Worm (Caenorhabditis elegans) whole organism, young adult: ENCODE results near the gene tag-153.
A peak's percentile ranks its signal among the peaks of the same experiment; 100 is the strongest.

Source experiments
- B0019.2 ChIP-seq: fragments of 200-800 bp; sonication (Bioruptor generic); conservative IDR thresholded peaks from 2 replicates; pipeline ENCODE4 v1.3.6; 2022; ENCODE audit warnings: missing genetic modification reagents, missing genetic modification characterization, missing compliant biosample characterization
- C06A6.2 ChIP-seq: fragments of 200-800 bp; sonication (Bioruptor generic); conservative IDR thresholded peaks from 2 replicates; pipeline ENCODE4 v1.3.6; 2022; ENCODE audit warnings: missing genetic modification characterization, missing compliant biosample characterization
- C17E4.6 ChIP-seq: fragments of 200-800 bp; sonication (Bioruptor generic); IDR thresholded peaks from 2 replicates; pipeline ENCODE4 v1.3.6; 2022; ENCODE audit warnings: missing genetic modification reagents, missing genetic modification characterization, missing compliant biosample characterization
- D2030.7 ChIP-seq: fragments of 200-800 bp; sonication (Bioruptor generic); IDR thresholded peaks from 2 replicates; pipeline ENCODE4 v1.3.6; 2022; ENCODE audit warnings: missing genetic modification reagents, missing genetic modification characterization, missing compliant biosample characterization
- F33H1.4 ChIP-seq: fragments of 200-800 bp; sonication (Bioruptor generic); IDR thresholded peaks from 2 replicates; pipeline ENCODE4 v1.3.6; 2022; ENCODE audit warnings: missing genetic modification reagents, missing genetic modification characterization, missing compliant biosample characterization
- F37B4.10 ChIP-seq: fragments of 200-800 bp; sonication (Bioruptor generic); IDR thresholded peaks from 2 replicates; pipeline ENCODE4 v1.3.6; 2022; ENCODE audit warnings: missing genetic modification characterization, missing compliant biosample characterization
- F39B2.1 ChIP-seq: fragments of 200-800 bp; sonication (Bioruptor generic); IDR thresholded peaks from 2 replicates; pipeline ENCODE4 v1.3.6; 2022; ENCODE audit warnings: missing genetic modification reagents, missing genetic modification characterization, missing compliant biosample characterization
- K11D2.4 ChIP-seq: fragments of 200-800 bp; sonication (Bioruptor generic); IDR thresholded peaks from 2 replicates; pipeline ENCODE4 v1.3.6; 2022; ENCODE audit warnings: missing genetic modification reagents, missing genetic modification characterization, missing compliant biosample characterization
- Y53F4B.3 ChIP-seq: fragments of 200-800 bp; sonication (Bioruptor generic); IDR thresholded peaks from 2 replicates; pipeline ENCODE4 v1.3.6; 2022; ENCODE audit warnings: missing genetic modification reagents, missing genetic modification characterization, missing compliant biosample characterization
- Y53G8AR.9 ChIP-seq: fragments of 200-800 bp; sonication (Bioruptor generic); conservative IDR thresholded peaks from 2 replicates; pipeline ENCODE4 v1.3.6; 2022; ENCODE audit warnings: missing genetic modification reagents, missing genetic modification characterization, missing compliant biosample characterization
- Y56A3A.18 ChIP-seq: fragments of 200-800 bp; sonication (Bioruptor generic); IDR thresholded peaks from 2 replicates; pipeline ENCODE4 v1.3.6; 2022; ENCODE audit warnings: missing genetic modification reagents, missing genetic modification characterization, missing compliant biosample characterization
- Y79H2A.3 ChIP-seq: fragments of 200-800 bp; sonication (Bioruptor generic); conservative IDR thresholded peaks from 2 replicates; pipeline ENCODE4 v1.3.6; 2022; ENCODE audit warnings: missing genetic modification reagents, missing genetic modification characterization, missing compliant biosample characterization
- Y95B8A.8 ChIP-seq: fragments of 200-800 bp; sonication (Bioruptor generic); IDR thresholded peaks from 2 replicates; pipeline ENCODE4 v1.3.6; 2022; ENCODE audit warnings: missing genetic modification reagents, missing genetic modification characterization, missing compliant biosample characterization
- aptf-2 ChIP-seq: fragments of 200-800 bp; sonication (Bioruptor generic); conservative IDR thresholded peaks from 2 replicates; pipeline ENCODE4 v1.3.6; 2022; ENCODE audit warnings: missing genetic modification reagents, missing genetic modification characterization, missing compliant biosample characterization
- aptf-3 ChIP-seq: fragments of 200-800 bp; sonication (Bioruptor generic); IDR thresholded peaks from 2 replicates; pipeline ENCODE4 v1.3.6; 2022; ENCODE audit warnings: missing genetic modification characterization, missing compliant biosample characterization
- attf-3 ChIP-seq: fragments of 200-800 bp; sonication (Bioruptor generic); conservative IDR thresholded peaks from 2 replicates; pipeline ENCODE4 v1.3.6; 2022; ENCODE audit warnings: missing genetic modification reagents, missing genetic modification characterization, missing compliant biosample characterization
- attf-6 ChIP-seq: fragments of 200-800 bp; sonication (Bioruptor generic); IDR thresholded peaks from 2 replicates; pipeline ENCODE4 v1.3.6; 2022; ENCODE audit warnings: missing genetic modification reagents, missing genetic modification characterization, missing compliant biosample characterization
- bed-1 ChIP-seq: fragments of 200-800 bp; sonication (Bioruptor generic); IDR thresholded peaks from 2 replicates; pipeline ENCODE4 v1.3.6; 2022; ENCODE audit warnings: missing genetic modification reagents, missing genetic modification characterization, missing compliant biosample characterization
- bed-2 ChIP-seq: fragments of 200-800 bp; sonication (Bioruptor generic); IDR thresholded peaks from 2 replicates; pipeline ENCODE4 v1.3.6; 2022; ENCODE audit warnings: missing genetic modification reagents, missing genetic modification characterization, missing compliant biosample characterization
- cebp-1 ChIP-seq, 2 experiments: fragments of 200-800 bp in 1 of 2; sonication (Bioruptor generic) in 1 of 2; sonication (generic microtip) in 1 of 2; IDR thresholded peaks in 1 of 2; optimal IDR thresholded peaks in 1 of 2; 2 replicates each; pipeline versions ENCODE4 v1.3.6 to Lab custom; 2017 to 2022; ENCODE audit warnings: missing compliant biosample characterization in 2 of 2, missing genetic modification characterization in 2 of 2, mild to moderate bottlenecking in 1 of 2, missing genetic modification reagents in 1 of 2, moderate library complexity in 1 of 2
- cebp-2 ChIP-seq: fragments of 200-800 bp; sonication (Bioruptor generic); IDR thresholded peaks from 2 replicates; pipeline ENCODE4 v1.3.6; 2022; ENCODE audit warnings: missing genetic modification characterization, missing compliant biosample characterization
- ceh-100 ChIP-seq: fragments of 200-800 bp; sonication (Bioruptor generic); IDR thresholded peaks from 2 replicates; pipeline ENCODE4 v1.3.6; 2022; ENCODE audit warnings: missing genetic modification reagents, missing genetic modification characterization, missing compliant biosample characterization
- ceh-40 ChIP-seq: fragments of 200-800 bp; sonication (Bioruptor generic); IDR thresholded peaks from 2 replicates; pipeline ENCODE4 v1.3.6; 2022; ENCODE audit warnings: missing genetic modification characterization, missing compliant biosample characterization
- ceh-58 ChIP-seq: fragments of 200-800 bp; sonication (Bioruptor generic); IDR thresholded peaks from 2 replicates; pipeline ENCODE4 v1.3.6; 2022; ENCODE audit warnings: missing genetic modification characterization, missing compliant biosample characterization
- ceh-91 ChIP-seq: fragments of 200-800 bp; sonication (Bioruptor generic); IDR thresholded peaks from 2 replicates; pipeline ENCODE4 v1.3.6; 2022; ENCODE audit warnings: missing genetic modification reagents, missing genetic modification characterization, missing compliant biosample characterization
- egl-18 ChIP-seq: fragments of 200-800 bp; sonication (Bioruptor generic); IDR thresholded peaks from 2 replicates; pipeline ENCODE4 v1.3.6; 2022; ENCODE audit warnings: missing genetic modification reagents, missing genetic modification characterization, missing compliant biosample characterization
- egl-44 ChIP-seq: fragments of 200-800 bp; sonication (Bioruptor generic); IDR thresholded peaks from 2 replicates; pipeline ENCODE4 v1.3.6; 2022; ENCODE audit warnings: missing genetic modification reagents, missing genetic modification characterization, missing compliant biosample characterization
- ekl-4 ChIP-seq: fragments of 200-800 bp; sonication (Bioruptor generic); IDR thresholded peaks from 2 replicates; pipeline ENCODE4 v1.3.6; 2022; ENCODE audit warnings: missing genetic modification reagents, missing genetic modification characterization, missing compliant biosample characterization
- hmg-1.2 ChIP-seq: fragments of 200-800 bp; sonication (Bioruptor generic); IDR thresholded peaks from 2 replicates; pipeline ENCODE4 v1.3.6; 2022; ENCODE audit warnings: missing genetic modification reagents, missing genetic modification characterization, missing compliant biosample characterization
- hmg-20 ChIP-seq: fragments of 200-800 bp; sonication (Bioruptor generic); IDR thresholded peaks from 2 replicates; pipeline ENCODE4 v1.3.6; 2022; ENCODE audit warnings: missing genetic modification reagents, missing genetic modification characterization, missing compliant biosample characterization
- hsf-1 ChIP-seq: fragments of 200-800 bp; sonication (Bioruptor generic); IDR thresholded peaks from 2 replicates; pipeline ENCODE4 v1.3.6; 2022; ENCODE audit warnings: missing genetic modification reagents, missing genetic modification characterization, missing compliant biosample characterization
- let-526 ChIP-seq: fragments of 200-800 bp; sonication (Bioruptor generic); IDR thresholded peaks from 2 replicates; pipeline ENCODE4 v1.3.6; 2022; ENCODE audit warnings: missing genetic modification reagents, missing genetic modification characterization, missing compliant biosample characterization
- lin-26 ChIP-seq: fragments of 200-800 bp; sonication (Bioruptor generic); IDR thresholded peaks from 2 replicates; pipeline ENCODE4 v1.3.6; 2022; ENCODE audit warnings: missing genetic modification reagents, missing genetic modification characterization, missing compliant biosample characterization
- lir-1 ChIP-seq: fragments of 200-800 bp; sonication (Bioruptor generic); conservative IDR thresholded peaks from 2 replicates; pipeline ENCODE4 v1.3.6; 2022; ENCODE audit warnings: missing genetic modification reagents, missing genetic modification characterization, missing compliant biosample characterization
- madf-3 ChIP-seq: fragments of 200-800 bp; sonication (Bioruptor generic); IDR thresholded peaks from 2 replicates; pipeline ENCODE4 v1.3.6; 2022; ENCODE audit warnings: missing genetic modification reagents, missing genetic modification characterization, missing compliant biosample characterization
- madf-6 ChIP-seq: fragments of 200-800 bp; sonication (Bioruptor generic); IDR thresholded peaks from 2 replicates; pipeline ENCODE4 v1.3.6; 2022; ENCODE audit warnings: missing genetic modification reagents, missing genetic modification characterization, missing compliant biosample characterization
- mcd-1 ChIP-seq: fragments of 200-800 bp; sonication (Bioruptor generic); IDR thresholded peaks from 2 replicates; pipeline ENCODE4 v1.3.6; 2022; ENCODE audit warnings: missing genetic modification reagents, missing genetic modification characterization, missing compliant biosample characterization
- nfya-2 ChIP-seq: fragments of 200-800 bp; sonication (Bioruptor generic); IDR thresholded peaks from 2 replicates; pipeline ENCODE4 v1.3.6; 2022; ENCODE audit warnings: missing genetic modification reagents, missing genetic modification characterization, missing compliant biosample characterization
- nfyb-1 ChIP-seq: fragments of 200-800 bp; sonication (Bioruptor generic); IDR thresholded peaks from 2 replicates; pipeline ENCODE4 v1.3.6; 2022; ENCODE audit warnings: missing genetic modification reagents, missing genetic modification characterization, missing compliant biosample characterization
- rcor-1 ChIP-seq: fragments of 200-800 bp; sonication (Bioruptor generic); IDR thresholded peaks from 2 replicates; pipeline ENCODE4 v1.3.6; 2022; ENCODE audit warnings: missing genetic modification reagents, missing genetic modification characterization, missing compliant biosample characterization
- ztf-25 ChIP-seq: fragments of 200-800 bp; sonication (Bioruptor generic); IDR thresholded peaks from 2 replicates; pipeline ENCODE4 v1.3.6; 2022; ENCODE audit warnings: missing genetic modification reagents, missing genetic modification characterization, missing compliant biosample characterization
- ztf-28 ChIP-seq: fragments of 200-800 bp; sonication (Bioruptor generic); IDR thresholded peaks from 2 replicates; pipeline ENCODE4 v1.3.6; 2022; ENCODE audit warnings: missing genetic modification reagents, missing genetic modification characterization, missing compliant biosample characterization

The tag-153 gene

ce11 chrV:9341814-9342213 is 18.9 kb downstream of the tag-153 start (continued):
- peak; percentile 87; the same call in 1 of the 2 replicates for TF ChIP-seq ceh-58 (GFP tag; lab: Robert Waterston, UW)
- peak; percentile 93 for TF ChIP-seq Y56A3A.18 (GFP tag; lab: Robert Waterston, UW)
- TF ChIP-seq rcor-1 (GFP tag; lab: Robert Waterston, UW) = peak; percentile 45; the same call in 1 of the 2 replicates
- 0 out of 2 replicates have a peak, but pooled peaks have one; percentile 44 for TF ChIP-seq F37B4.10 (GFP tag; lab: Robert Waterston, UW)
- TF ChIP-seq hmg-20 (GFP tag; lab: Robert Waterston, UW) = peak; percentile 55; the same call in 1 of the 2 replicates
- TF ChIP-seq madf-3 (GFP tag; lab: Robert Waterston, UW) = peak; percentile 91
- 0 out of 2 replicates have a peak, but pooled peaks have one; percentile 39 for TF ChIP-seq lir-1
- TF ChIP-seq F33H1.4 = peak; percentile 16; the same call in 1 of the 2 replicates
- TF ChIP-seq bed-1 (GFP tag; lab: Robert Waterston, UW) = 0 out of 2 replicates have a peak, but pooled peaks have one; percentile 83
- peak; percentile 99 for TF ChIP-seq Y79H2A.3 (GFP tag; lab: Robert Waterston, UW)
- peak; percentile 82 for TF ChIP-seq Y53F4B.3
- peak; percentile 47; the same call in 1 of the 2 replicates for TF ChIP-seq D2030.7 (GFP tag; lab: Robert Waterston, UW)
- TF ChIP-seq attf-3 (GFP tag; lab: Robert Waterston, UW) = peak; percentile 62; the same call in 1 of the 2 replicates
- peak; percentile 63 for TF ChIP-seq hmg-1.2 (GFP tag; lab: Robert Waterston, UW)
- peak; percentile 74; the same call in 1 of the 2 replicates for TF ChIP-seq egl-18 (GFP tag; lab: Robert Waterston, UW)
- TF ChIP-seq egl-44 (GFP tag; lab: Robert Waterston, UW) = peak; percentile 68

- TF ChIP-seq D2030.7 (GFP tag; lab: Robert Waterston, UW) (peak; percentile 37), cebp-2 (GFP tag; lab: Robert Waterston, UW) (peak; percentile 95), ekl-4 (GFP tag; lab: Robert Waterston, UW) (peak; percentile 83), aptf-3 (GFP tag; lab: Robert Waterston, UW) (0 out of 2 replicates have a peak, but pooled peaks have one; percentile 58), C17E4.6 (GFP tag; lab: Robert Waterston, UW) (peak; percentile 93), Y95B8A.8 (GFP tag; lab: Robert Waterston, UW) (peak; percentile 93), ceh-100 (GFP tag; lab: Robert Waterston, UW) (peak; percentile 59; the same call in 1 of the 2 replicates), Y79H2A.3 (GFP tag; lab: Robert Waterston, UW) (peak; percentile 98), Y53G8AR.9 (GFP tag; lab: Robert Waterston, UW) (peak; percentile 97), ceh-91 (GFP tag; lab: Robert Waterston, UW) (peak; percentile 43; the same call in 1 of the 2 replicates), let-526 (GFP tag; lab: Robert Waterston, UW) (peak; percentile 72; the same call in 1 of the 2 replicates), B0019.2 (GFP tag; lab: Robert Waterston, UW) (0 out of 2 replicates have a peak, but pooled peaks have one; percentile 17), ztf-25 (0 out of 2 replicates have a peak, but pooled peaks have one; percentile 16), F37B4.10 (GFP tag; lab: Robert Waterston, UW) (peak; percentile 94; the same call in 1 of the 2 replicates), bed-2 (0 out of 2 replicates have a peak, but pooled peaks have one; percentile 15), mcd-1 (GFP tag; lab: Robert Waterston, UW) (peak; percentile 58), nfyb-1 (GFP tag; lab: Robert Waterston, UW) (peak; percentile 87), hmg-20 (GFP tag; lab: Robert Waterston, UW) (peak; percentile 79; the same call in 1 of the 2 replicates), F39B2.1 (GFP tag; lab: Robert Waterston, UW) (peak; percentile 88; the same call in 1 of the 2 replicates), K11D2.4 (GFP tag; lab: Robert Waterston, UW) (peak; percentile 93), cebp-1 (GFP tag; IDR thresholded peaks at IDR 0.05; lab: Robert Waterston, UW) (peak; percentile 70; the same call in 1 of the 2 replicates), cebp-1 (tag; optimal IDR thresholded peaks at IDR 0.05; lab: Kevin White, UChicago) (peak; percentile 22), aptf-2 (GFP tag; lab: Robert Waterston, UW) (0 out of 2 replicates have a peak, but pooled peaks have one; percentile 37), attf-3 (GFP tag; lab: Robert Waterston, UW) (peak; percentile 42; the same call in 1 of the 2 replicates), ceh-58 (GFP tag; lab: Robert Waterston, UW) (peak; percentile 65; the same call in 1 of the 2 replicates), hmg-1.2 (GFP tag; lab: Robert Waterston, UW) (peak; percentile 67; the same call in 1 of the 2 replicates), lin-26 (GFP tag; lab: Robert Waterston, UW) (peak; percentile 76; the same call in 1 of the 2 replicates), egl-44 (GFP tag; lab: Robert Waterston, UW) (0 out of 2 replicates have a peak, but pooled peaks have one; percentile 41), attf-6 (GFP tag; lab: Robert Waterston, UW) (peak; percentile 75), madf-3 (GFP tag; lab: Robert Waterston, UW) (peak; percentile 90), lir-1 (0 out of 2 replicates have a peak, but pooled peaks have one; percentile 24), ztf-28 (peak; percentile 78), rcor-1 (GFP tag; lab: Robert Waterston, UW) (peak; percentile 70), C06A6.2 (GFP tag; lab: Robert Waterston, UW) (peak; percentile 75), nfya-2 (GFP tag; lab: Robert Waterston, UW) (peak; percentile 85; the same call in 1 of the 2 replicates), madf-6 (GFP tag; lab: Robert Waterston, UW) (peak; percentile 70), hsf-1 (GFP tag; lab: Robert Waterston, UW) (peak; percentile 70), ceh-40 (GFP tag; lab: Robert Waterston, UW) (0 out of 2 replicates have a peak, but pooled peaks have one; percentile 35)
These were observed 19.4 kb downstream of the tag-153 start for ce11 chrV:9342282-9342681.
